Fruit fly (Drosophila melanogaster) whole organism, pupa: ENCODE measurements around the gene hec.
A peak's percentile ranks its signal among the peaks of the same experiment; 100 is the strongest.

Experiments
- CG10348 ChIP-seq: fragments of 200-800 bp; sonication (Bioruptor generic); IDR thresholded peaks from 2 replicates; pipeline ENCODE4 v1.3.6; 2022; ENCODE audit warnings: missing biosample characterization, missing genetic modification characterization
- CG12605 ChIP-seq: fragments of 200-800 bp; sonication (Bioruptor generic); IDR thresholded peaks from 2 replicates; pipeline ENCODE4 v1.3.6; 2022; ENCODE audit warnings: missing biosample characterization, missing genetic modification characterization
- CG13204 ChIP-seq: fragments of 200-800 bp; sonication (Bioruptor generic); optimal IDR thresholded peaks from 2 replicates; lab custom pipeline; 2018; ENCODE audit warnings: missing biosample characterization, mild to moderate bottlenecking, missing genetic modification characterization, moderate library complexity
- CG14655 ChIP-seq: fragments of 200-800 bp; sonication (Bioruptor generic); optimal IDR thresholded peaks from 3 replicates; lab custom pipeline; 2017; ENCODE audit warnings: mild to moderate bottlenecking, missing biosample characterization, missing genetic modification reagents, missing genetic modification characterization
- CG15710 ChIP-seq: fragments of 200-800 bp; sonication (Bioruptor generic); optimal IDR thresholded peaks from 2 replicates; lab custom pipeline; 2018; ENCODE audit warnings: missing biosample characterization, mild to moderate bottlenecking, missing genetic modification characterization, moderate library complexity
- CG17806 ChIP-seq: fragments of 200-800 bp; sonication (Bioruptor generic); optimal IDR thresholded peaks from 2 replicates; lab custom pipeline; 2018; ENCODE audit warnings: missing biosample characterization, mild to moderate bottlenecking, missing genetic modification characterization, moderate library complexity
- CG32121 ChIP-seq: fragments of 200-800 bp; sonication (Bioruptor generic); IDR thresholded peaks from 2 replicates; pipeline ENCODE4 v1.3.6; 2022; ENCODE audit warnings: missing biosample characterization, missing genetic modification characterization
- CG34367 ChIP-seq: fragments of 200-800 bp; sonication (Bioruptor generic); optimal IDR thresholded peaks from 2 replicates; lab custom pipeline; 2018; ENCODE audit warnings: missing biosample characterization, mild to moderate bottlenecking, missing genetic modification characterization
- CG4496 ChIP-seq: fragments of 200-800 bp; sonication (Bioruptor generic); IDR thresholded peaks from 3 replicates; pipeline ENCODE4 v1.3.6; 2022; ENCODE audit warnings: missing biosample characterization, missing genetic modification characterization
- CG8159 ChIP-seq: fragments of 200-800 bp; sonication (Bioruptor generic); optimal IDR thresholded peaks from 3 replicates; lab custom pipeline; 2018; ENCODE audit warnings: missing biosample characterization, mild to moderate bottlenecking, missing genetic modification characterization, moderate library complexity
- CG8301 ChIP-seq: fragments of 200-800 bp; sonication (Bioruptor generic); optimal IDR thresholded peaks from 2 replicates; lab custom pipeline; 2018; ENCODE audit warnings: missing biosample characterization, mild to moderate bottlenecking, missing genetic modification characterization
- CG9948 ChIP-seq: fragments of 200-800 bp; sonication (Bioruptor generic); optimal IDR thresholded peaks from 2 replicates; lab custom pipeline; 2018; ENCODE audit warnings: missing biosample characterization, mild to moderate bottlenecking, missing genetic modification characterization, moderate library complexity
- D1 ChIP-seq: fragments of 200-800 bp; sonication (Bioruptor generic); optimal IDR thresholded peaks from 2 replicates; lab custom pipeline; 2018; ENCODE audit warnings: missing biosample characterization, mild to moderate bottlenecking, missing genetic modification characterization, moderate library complexity
- EcR ChIP-seq: fragments of 200-800 bp; sonication (Bioruptor generic); optimal IDR thresholded peaks from 3 replicates; lab custom pipeline; 2019; ENCODE audit warnings: missing biosample characterization, missing genetic modification characterization, mild to moderate bottlenecking, moderate library complexity, missing genetic modification reagents
- Ets98B ChIP-seq: fragments of 200-800 bp; sonication (Bioruptor generic); IDR thresholded peaks from 2 replicates; pipeline ENCODE4 v1.3.6; 2022; ENCODE audit warnings: missing biosample characterization, missing genetic modification characterization
- Pif1A ChIP-seq: fragments of 200-800 bp; sonication (Bioruptor generic); optimal IDR thresholded peaks from 3 replicates; lab custom pipeline; 2016; ENCODE audit warnings: missing biosample characterization, missing genetic modification characterization
- Pif1B ChIP-seq: fragments of 200-800 bp; sonication (Bioruptor generic); optimal IDR thresholded peaks from 3 replicates; lab custom pipeline; 2016; ENCODE audit warnings: missing biosample characterization, missing genetic modification characterization
- Snoo ChIP-seq: fragments of 200-800 bp; sonication (Bioruptor generic); optimal IDR thresholded peaks from 3 replicates; lab custom pipeline; 2017; ENCODE audit warnings: missing biosample characterization, mild to moderate bottlenecking, missing genetic modification characterization, inconsistent platforms
- fd96Ca ChIP-seq: fragments of 200-800 bp; sonication (Bioruptor generic); IDR thresholded peaks from 3 replicates; pipeline ENCODE4 v1.3.6; 2022; ENCODE audit warnings: missing biosample characterization, missing genetic modification characterization
- gl ChIP-seq: fragments of 200-800 bp; sonication (Bioruptor generic); optimal IDR thresholded peaks from 2 replicates; lab custom pipeline; 2018; ENCODE audit warnings: missing biosample characterization, mild to moderate bottlenecking, missing genetic modification characterization
- rn ChIP-seq: fragments of 200-800 bp; sonication (Bioruptor generic); IDR thresholded peaks from 2 replicates; pipeline ENCODE4 v1.3.6; 2022; ENCODE audit warnings: missing biosample characterization, missing genetic modification characterization

hec gene

dm6 chrX:12939021-12939420 lies 18.2 kb downstream of the hec start:
- TF ChIP-seq CG8159 (tag; lab: Kevin White, UChicago) (no peak), Pif1B (GFP tag; lab: Kevin White, UChicago) (no peak), CG10348 (GFP tag; lab: Robert Waterston, UW) (no peak), EcR (GFP tag; lab: Kevin White, UChicago) (no peak), CG32121 (no peak), CG34367 (no peak), CG8301 (no peak), CG9948 (no peak), Snoo (tag; lab: Kevin White, UChicago) (no peak), CG13204 (no peak), rn (GFP tag; lab: Robert Waterston, UW) (no peak), D1 (tag; lab: Kevin White, UChicago) (no peak), CG14655 (GFP tag; lab: Kevin White, UChicago) (no peak), gl (no peak)

dm6 chrX:12937825-12938520 lies 19.3 kb downstream of the hec start:
- TF ChIP-seq CG9948 (peak; percentile 28), Pif1B (GFP tag; lab: Kevin White, UChicago) (no peak), gl (no peak), CG8301 (no peak), CG10348 (GFP tag; lab: Robert Waterston, UW) (no peak), CG17806 (tag; lab: Kevin White, UChicago) (peak; percentile 18), CG14655 (GFP tag; lab: Kevin White, UChicago) (no peak), CG8159 (tag; lab: Kevin White, UChicago) (peak; percentile 54), CG15710 (tag; lab: Kevin White, UChicago) (peak; percentile 27)
- TF ChIP-seq, all 21 proteins: peak for 4

dm6 chrX:12929817-12930216 lies 27.4 kb downstream of the hec start:
- TF ChIP-seq D1 (tag; lab: Kevin White, UChicago) (no peak), Pif1A (GFP tag; lab: Kevin White, UChicago) (no peak), CG15710 (tag; lab: Kevin White, UChicago) (no peak), CG9948 (no peak), CG8301 (no peak), gl (no peak), fd96Ca (GFP tag; lab: Robert Waterston, UW) (no peak), Snoo (tag; lab: Kevin White, UChicago) (no peak), CG32121 (no peak), CG12605 (GFP tag; lab: Robert Waterston, UW) (no peak), CG8159 (tag; lab: Kevin White, UChicago) (no peak), CG10348 (GFP tag; lab: Robert Waterston, UW) (no peak), rn (GFP tag; lab: Robert Waterston, UW) (no peak), Ets98B (GFP tag; lab: Robert Waterston, UW) (no peak)

- TF ChIP-seq CG34367 (no peak), D1 (tag; lab: Kevin White, UChicago) (no peak), Pif1B (GFP tag; lab: Kevin White, UChicago) (no peak), fd96Ca (GFP tag; lab: Robert Waterston, UW) (no peak), CG15710 (tag; lab: Kevin White, UChicago) (no peak), Pif1A (GFP tag; lab: Kevin White, UChicago) (no peak), Snoo (tag; lab: Kevin White, UChicago) (no peak), gl (no peak), CG17806 (tag; lab: Kevin White, UChicago) (no peak), CG14655 (GFP tag; lab: Kevin White, UChicago) (no peak), CG4496 (GFP tag; lab: Robert Waterston, UW) (no peak), CG13204 (no peak), CG12605 (GFP tag; lab: Robert Waterston, UW) (no peak), CG32121 (no peak), EcR (GFP tag; lab: Kevin White, UChicago) (no peak), CG8301 (no peak), Ets98B (GFP tag; lab: Robert Waterston, UW) (no peak), CG8159 (tag; lab: Kevin White, UChicago) (no peak), CG9948 (no peak), rn (GFP tag; lab: Robert Waterston, UW) (no peak)
These were observed 29.6 kb downstream of the hec start for dm6 chrX:12927612-12928011.

dm6 chrX:12925426-12926256 lies 31.6 kb downstream of the hec start:
- TF ChIP-seq Snoo (tag; lab: Kevin White, UChicago): peak; percentile 33
- no peak for TF ChIP-seq CG8301
- 0 out of 3 replicates have a peak, but pooled peaks have one; percentile 19 for TF ChIP-seq CG4496 (GFP tag; lab: Robert Waterston, UW)
- peak; percentile 12 for TF ChIP-seq CG17806 (tag; lab: Kevin White, UChicago)
- peak; percentile 24 for TF ChIP-seq CG8159 (tag; lab: Kevin White, UChicago)
- TF ChIP-seq Ets98B (GFP tag; lab: Robert Waterston, UW): 0 out of 2 replicates have a peak, but pooled peaks have one; percentile 34
- TF ChIP-seq rn (GFP tag; lab: Robert Waterston, UW): no peak
- TF ChIP-seq CG32121: peak; percentile 27; the same call in 1 of the 2 replicates
- TF ChIP-seq EcR (GFP tag; lab: Kevin White, UChicago): peak; percentile 56
- peak; percentile 25; the same call in 1 of the 3 replicates for TF ChIP-seq fd96Ca (GFP tag; lab: Robert Waterston, UW)
- TF ChIP-seq Pif1B (GFP tag; lab: Kevin White, UChicago): peak; percentile 12
- no peak for TF ChIP-seq CG34367
- TF ChIP-seq CG12605 (GFP tag; lab: Robert Waterston, UW): no peak
- TF ChIP-seq CG13204: no peak
- TF ChIP-seq CG14655 (GFP tag; lab: Kevin White, UChicago): peak; percentile 43
- TF ChIP-seq Pif1A (GFP tag; lab: Kevin White, UChicago): peak; percentile 2
- peak; percentile 2 for TF ChIP-seq CG9948
- TF ChIP-seq CG10348 (GFP tag; lab: Robert Waterston, UW): no peak
- TF ChIP-seq D1 (tag; lab: Kevin White, UChicago): no peak
- TF ChIP-seq gl: no peak
- TF ChIP-seq CG15710 (tag; lab: Kevin White, UChicago): peak; percentile 33
- TF ChIP-seq, all 21 proteins: peak for 13
